Fruit fly (Drosophila melanogaster): ENCODE data around the gene CG2211.

The CG2211 gene

dm6 chr3L:1330420-1330819, 4.7 kb downstream of the CG2211 start:
- TF ChIP-seq CG12104 (GFP tag; optimal IDR thresholded peaks at IDR 0.05) (peak; percentile 14), grau (tag; optimal IDR thresholded peaks at IDR 0.05) (peak; percentile 77), Ets65A (GFP tag) (peak; percentile 2), Med (GFP tag) (peak; percentile 54), row (GFP tag; IDR thresholded peaks at IDR 0.05) (peak; percentile 20; the same call in 1 of the 3 replicates), cg (GFP tag; optimal IDR thresholded peaks at IDR 0.05) (peak; percentile 56), CG3995 (GFP tag; optimal IDR thresholded peaks at IDR 0.05) (no peak), hbn (GFP tag; IDR thresholded peaks at IDR 0.05; ENCODE audit: partially characterized antibody) (no peak), sens (GFP tag) (peak; percentile 31), ind (GFP tag; optimal IDR thresholded peaks at IDR 0.05) (no peak), CG11695 (GFP tag; IDR thresholded peaks at IDR 0.05) (0 out of 3 replicates have a peak, but pooled peaks have one; percentile 17)

- TF ChIP-seq CG4617 (GFP tag; optimal IDR thresholded peaks at IDR 0.05; ENCODE audit: borderline replicate concordance): peak; percentile 28
- peak; percentile 97 for TF ChIP-seq CG11560 (tag; IDR thresholded peaks at IDR 0.05)
- no peak for TF ChIP-seq fd102C (GFP tag; optimal IDR thresholded peaks at IDR 0.05)
- no peak for TF ChIP-seq eve (GFP tag; optimal IDR thresholded peaks at IDR 0.05)
- TF ChIP-seq CG3407 (GFP tag; optimal IDR thresholded peaks at IDR 0.05): no peak
- TF ChIP-seq Stat92E (GFP tag; optimal IDR thresholded peaks at IDR 0.05): peak in 1 of 3 experiments; percentile 60
- no peak for TF ChIP-seq lola (GFP tag; optimal IDR thresholded peaks at IDR 0.05)
- no peak for TF ChIP-seq CTCF (GFP tag; optimal IDR thresholded peaks at IDR 0.05)
- TF ChIP-seq gce (GFP tag; IDR thresholded peaks at IDR 0.05): no peak
- TF ChIP-seq CG6654 (GFP tag; optimal IDR thresholded peaks at IDR 0.05): no peak
- no peak for TF ChIP-seq pb (GFP tag; optimal IDR thresholded peaks at IDR 0.05)
- TF ChIP-seq CG2116 (GFP tag; optimal IDR thresholded peaks at IDR 0.05): peak; percentile 79
- TF ChIP-seq Nf-YC (tag; optimal IDR thresholded peaks at IDR 0.05): peak; percentile 24
- TF ChIP-seq CG1603 (tag; optimal IDR thresholded peaks at IDR 0.05): peak; percentile 46
- TF ChIP-seq stwl (tag; optimal IDR thresholded peaks at IDR 0.05): peak; percentile 56
- TF ChIP-seq phol (tag; optimal IDR thresholded peaks at IDR 0.05): peak; percentile 23
- no peak for TF ChIP-seq CG11695 (GFP tag; IDR thresholded peaks at IDR 0.05)
- TF ChIP-seq kni (GFP tag; optimal IDR thresholded peaks at IDR 0.05): no peak
- TF ChIP-seq Ets65A (GFP tag): no peak
- no peak for TF ChIP-seq CG14965 (GFP tag; optimal IDR thresholded peaks at IDR 0.05; ENCODE audit: borderline replicate concordance)
- no peak for TF ChIP-seq oc (tag; optimal IDR thresholded peaks at IDR 0.05)
- peak; percentile 67 for TF ChIP-seq Med (GFP tag)
- peak; percentile 21; the same call in 1 of the 2 replicates for TF ChIP-seq unc-4 (GFP tag; IDR thresholded peaks at IDR 0.05; ENCODE audit: partially characterized antibody)
- TF ChIP-seq CoRest (tag; optimal IDR thresholded peaks at IDR 0.05): peak; percentile 5
- peak; percentile 19 for TF ChIP-seq HmgZ (tag; optimal IDR thresholded peaks at IDR 0.05)
- TF ChIP-seq Asciz (GFP tag; optimal IDR thresholded peaks at IDR 0.05): no peak
- peak; percentile 75 for TF ChIP-seq YL-1 (GFP tag; optimal IDR thresholded peaks at IDR 0.05)
- TF ChIP-seq HLH54F (GFP tag; optimal IDR thresholded peaks at IDR 0.05): no peak
- no peak for TF ChIP-seq CG12299 (tag; optimal IDR thresholded peaks at IDR 0.05)
- TF ChIP-seq E2f2 (GFP tag; IDR thresholded peaks at IDR 0.05): peak; percentile 91
- TF ChIP-seq MBD-R2 (GFP tag; IDR thresholded peaks at IDR 0.05): peak; percentile 35; the same call in 1 of the 2 replicates
- TF ChIP-seq CG2889 (GFP tag; IDR thresholded peaks at IDR 0.05): no peak
- TF ChIP-seq CG30020 (tag; optimal IDR thresholded peaks at IDR 0.05): peak; percentile 32
- no peak for TF ChIP-seq cas (GFP tag; IDR thresholded peaks at IDR 0.05)
- no peak for TF ChIP-seq HLHmδ (GFP tag; optimal IDR thresholded peaks at IDR 0.05)
- no peak for TF ChIP-seq sna (GFP tag; IDR thresholded peaks at IDR 0.05; ENCODE audit: partially characterized antibody)
- TF ChIP-seq Sry-δ (GFP tag; optimal IDR thresholded peaks at IDR 0.05): peak; percentile 42
- TF ChIP-seq Sin3A (optimal IDR thresholded peaks at IDR 0.05): peak; percentile 78
- no peak for TF ChIP-seq wor (GFP tag; IDR thresholded peaks at IDR 0.05)
- TF ChIP-seq CG12155 (GFP tag; optimal IDR thresholded peaks at IDR 0.05): no peak
- peak; percentile 77 for TF ChIP-seq gfzf (GFP tag; optimal IDR thresholded peaks at IDR 0.05)
- no peak for TF ChIP-seq CG13123 (GFP tag; optimal IDR thresholded peaks at IDR 0.05)
These were observed 5.4 kb downstream of the CG2211 start, which contains the start of gene ND-ACP for dm6 chr3L:1329724-1330123. ND-ACP (plus strand) TSS chr3L:1329949.

All from whole organism, embryonic.